Worm (Caenorhabditis elegans) whole organism, L4/young adult: Measurements from ENCODE around the gene R10E11.9.

Source experiments
- W03F9.2 ChIP-seq: fragments of 150-350 bp; optimal IDR thresholded peaks from 2 replicates; lab custom pipeline; 2014; ENCODE audit warnings: missing biosample characterization, missing genetic modification characterization
- him-1 ChIP-seq: sonication (generic microtip); optimal IDR thresholded peaks from 2 replicates; lab custom pipeline; 2016; ENCODE audit warnings: missing genotype, missing genetic modification reagents, missing genetic modification characterization, missing compliant biosample characterization

ce11 chrIII:9760184-9760583 is 33.3 kb downstream of the R10E11.9 start:
- TF ChIP-seq W03F9.2 (no peak), him-1 (no peak)
